Worm (Caenorhabditis elegans) whole organism, young adult: ENCODE results near the gene acs-18.

ENCODE experiments used
- B0019.2 ChIP-seq: fragments of 200-800 bp; sonication (Bioruptor generic); conservative IDR thresholded peaks from 2 replicates; pipeline ENCODE4 v1.3.6; 2022; ENCODE audit warnings: missing genetic modification reagents, missing genetic modification characterization, missing compliant biosample characterization
- B0035.1 ChIP-seq: sonication (generic microtip); optimal IDR thresholded peaks from 2 replicates; lab custom pipeline; 2016; ENCODE audit warnings: missing genetic modification characterization, mild to moderate bottlenecking, missing compliant biosample characterization, missing genotype, missing genetic modification reagents
- F39B2.1 ChIP-seq: fragments of 200-800 bp; sonication (Bioruptor generic); IDR thresholded peaks from 2 replicates; pipeline ENCODE4 v1.3.6; 2022; ENCODE audit warnings: missing genetic modification reagents, missing genetic modification characterization, missing compliant biosample characterization
- Y53G8AR.9 ChIP-seq: fragments of 200-800 bp; sonication (Bioruptor generic); conservative IDR thresholded peaks from 2 replicates; pipeline ENCODE4 v1.3.6; 2022; ENCODE audit warnings: missing genetic modification reagents, missing genetic modification characterization, missing compliant biosample characterization
- Y67H2A.10 ChIP-seq: fragments of 200-800 bp; sonication (Bioruptor generic); conservative IDR thresholded peaks from 2 replicates; pipeline ENCODE4 v1.3.6; 2022; ENCODE audit warnings: missing genetic modification reagents, missing genetic modification characterization, missing compliant biosample characterization
- ZK185.1 ChIP-seq: sonication (generic microtip); optimal IDR thresholded peaks from 2 replicates; lab custom pipeline; 2016; ENCODE audit warnings: mild to moderate bottlenecking, missing genetic modification characterization, missing compliant biosample characterization; ENCODE audit not compliant: poor library complexity, severe bottlenecking
- akir-1 ChIP-seq: fragments of 200-800 bp; sonication (Bioruptor generic); optimal IDR thresholded peaks from 2 replicates; lab custom pipeline; 2018; ENCODE audit warnings: mild to moderate bottlenecking, missing genetic modification characterization, moderate library complexity, missing compliant biosample characterization
- atf-7 ChIP-seq: sonication (generic microtip); optimal IDR thresholded peaks from 2 replicates; lab custom pipeline; 2017; ENCODE audit warnings: mild to moderate bottlenecking, missing genetic modification characterization, missing compliant biosample characterization
- attf-6 ChIP-seq: fragments of 200-800 bp; sonication (Bioruptor generic); IDR thresholded peaks from 2 replicates; pipeline ENCODE4 v1.3.6; 2022; ENCODE audit warnings: missing genetic modification reagents, missing genetic modification characterization, missing compliant biosample characterization
- bed-1 ChIP-seq: fragments of 200-800 bp; sonication (Bioruptor generic); IDR thresholded peaks from 2 replicates; pipeline ENCODE4 v1.3.6; 2022; ENCODE audit warnings: missing genetic modification reagents, missing genetic modification characterization, missing compliant biosample characterization
- dpff-1 ChIP-seq: sonication (generic microtip); optimal IDR thresholded peaks from 2 replicates; lab custom pipeline; 2017; ENCODE audit warnings: mild to moderate bottlenecking, missing genetic modification characterization, missing compliant biosample characterization
- egl-18 ChIP-seq: fragments of 200-800 bp; sonication (Bioruptor generic); IDR thresholded peaks from 2 replicates; pipeline ENCODE4 v1.3.6; 2022; ENCODE audit warnings: missing genetic modification reagents, missing genetic modification characterization, missing compliant biosample characterization
- ekl-4 ChIP-seq: fragments of 200-800 bp; sonication (Bioruptor generic); IDR thresholded peaks from 2 replicates; pipeline ENCODE4 v1.3.6; 2022; ENCODE audit warnings: missing genetic modification reagents, missing genetic modification characterization, missing compliant biosample characterization
- hlh-12 ChIP-seq: sonication (generic microtip); optimal IDR thresholded peaks from 2 replicates; lab custom pipeline; 2016; ENCODE audit warnings: missing genetic modification characterization, missing compliant biosample characterization
- hlh-26 ChIP-seq: fragments of 200-800 bp; sonication (Bioruptor generic); conservative IDR thresholded peaks from 2 replicates; pipeline ENCODE4 v1.3.6; 2022; ENCODE audit warnings: missing genetic modification reagents, missing genetic modification characterization, missing compliant biosample characterization
- hmg-1.2 ChIP-seq: fragments of 200-800 bp; sonication (Bioruptor generic); IDR thresholded peaks from 2 replicates; pipeline ENCODE4 v1.3.6; 2022; ENCODE audit warnings: missing genetic modification reagents, missing genetic modification characterization, missing compliant biosample characterization
- hsf-1 ChIP-seq: fragments of 200-800 bp; sonication (Bioruptor generic); IDR thresholded peaks from 2 replicates; pipeline ENCODE4 v1.3.6; 2022; ENCODE audit warnings: missing genetic modification reagents, missing genetic modification characterization, missing compliant biosample characterization
- lin-26 ChIP-seq: fragments of 200-800 bp; sonication (Bioruptor generic); IDR thresholded peaks from 2 replicates; pipeline ENCODE4 v1.3.6; 2022; ENCODE audit warnings: missing genetic modification reagents, missing genetic modification characterization, missing compliant biosample characterization
- lsl-1 ChIP-seq: fragments of 200-800 bp; sonication (Bioruptor generic); optimal IDR thresholded peaks from 2 replicates; lab custom pipeline; 2018; ENCODE audit warnings: mild to moderate bottlenecking, missing genetic modification characterization, moderate library complexity, missing compliant biosample characterization
- lsy-27 ChIP-seq: sonication (generic microtip); optimal IDR thresholded peaks from 2 replicates; lab custom pipeline; 2017; ENCODE audit warnings: missing genetic modification characterization, mild to moderate bottlenecking, missing compliant biosample characterization, antibody characterized with exemption, missing genotype, borderline replicate concordance; ENCODE audit not compliant: insufficient read depth
- madf-10 ChIP-seq: sonication (generic microtip); optimal IDR thresholded peaks from 2 replicates; lab custom pipeline; 2016; ENCODE audit warnings: mild to moderate bottlenecking, missing genetic modification characterization, missing compliant biosample characterization
- pbrm-1 ChIP-seq: fragments of 200-800 bp; sonication (Bioruptor generic); IDR thresholded peaks from 2 replicates; pipeline ENCODE4 v1.3.6; 2022; ENCODE audit warnings: missing genetic modification reagents, missing genetic modification characterization, missing compliant biosample characterization
- sdz-38 ChIP-seq: sonication (generic microtip); optimal IDR thresholded peaks from 2 replicates; lab custom pipeline; 2016; ENCODE audit warnings: missing genotype, missing genetic modification characterization, missing compliant biosample characterization
- snpc-4 ChIP-seq, 5 experiments: fragments of 150-350 bp in 1 of 5; sonication (generic microtip) in 4 of 5; optimal IDR thresholded peaks; 2 replicates each; lab custom pipeline; 2014 to 2018; ENCODE audit warnings: missing genetic modification characterization in 5 of 5, missing biosample characterization in 3 of 5, antibody characterized with exemption in 2 of 5, mild to moderate bottlenecking in 2 of 5, missing compliant biosample characterization in 2 of 5, missing genotype in 2 of 5, moderate library complexity in 2 of 5, missing genetic modification reagents in 1 of 5
- tbp1 ChIP-seq: fragments of 200-800 bp; sonication (Bioruptor generic); optimal IDR thresholded peaks from 2 replicates; lab custom pipeline; 2018; ENCODE audit warnings: mild to moderate bottlenecking, missing genetic modification characterization, missing compliant biosample characterization
- zfh-2 ChIP-seq: fragments of 200-800 bp; sonication (Bioruptor generic); conservative IDR thresholded peaks from 2 replicates; pipeline ENCODE4 v1.3.6; 2022; ENCODE audit warnings: missing genetic modification reagents, missing genetic modification characterization, missing compliant biosample characterization
- zim-3 ChIP-seq: sonication (generic microtip); optimal IDR thresholded peaks from 2 replicates; lab custom pipeline; 2017; ENCODE audit warnings: mild to moderate bottlenecking, missing genetic modification characterization, moderate library complexity, missing compliant biosample characterization
- ztf-25 ChIP-seq: fragments of 200-800 bp; sonication (Bioruptor generic); IDR thresholded peaks from 2 replicates; pipeline ENCODE4 v1.3.6; 2022; ENCODE audit warnings: missing genetic modification reagents, missing genetic modification characterization, missing compliant biosample characterization

The acs-18 gene

ce11 chrIV:10313565-10313964 lies at the start of gene acs-18:
TSS of gene acs-18 (minus strand) at chrIV:10313665.
- no peak for TF ChIP-seq lin-26 (GFP tag; lab: Robert Waterston, UW)
- TF ChIP-seq pbrm-1 (GFP tag; lab: Robert Waterston, UW), result no peak
- no peak for TF ChIP-seq B0019.2 (GFP tag; lab: Robert Waterston, UW)
- no peak for TF ChIP-seq zim-3 (tag; lab: Kevin White, UChicago)
- TF ChIP-seq atf-7 (tag; lab: Kevin White, UChicago), result no peak
- TF ChIP-seq B0035.1 (tag; lab: Kevin White, UChicago), result no peak
- no peak for TF ChIP-seq egl-18 (GFP tag; lab: Robert Waterston, UW)
- no peak for TF ChIP-seq Y53G8AR.9

- TF ChIP-seq lsy-27 (tag; lab: Kevin White, UChicago), result no peak
Observed at ce11 chrIV:10360336-10360735, 46.9 kb upstream of the acs-18 start, which contains the start of gene ugt-59. TSS of gene ugt-59 (plus strand) at chrIV:10360636.

- TF ChIP-seq akir-1 (GFP tag; lab: Kevin White, UChicago) (no peak), hmg-1.2 (GFP tag; lab: Robert Waterston, UW) (peak; percentile 45; the same call in 1 of the 2 replicates), bed-1 (GFP tag; lab: Robert Waterston, UW) (no peak), lin-26 (GFP tag; lab: Robert Waterston, UW) (no peak)
- TF ChIP-seq, all 124 proteins: peak for 1
Observed at ce11 chrIV:10357842-10358241, 44.4 kb upstream of the acs-18 start, which contains the start of gene gkow-1. TSS of gene gkow-1 (plus strand) at chrIV:10358142.

DNA sequence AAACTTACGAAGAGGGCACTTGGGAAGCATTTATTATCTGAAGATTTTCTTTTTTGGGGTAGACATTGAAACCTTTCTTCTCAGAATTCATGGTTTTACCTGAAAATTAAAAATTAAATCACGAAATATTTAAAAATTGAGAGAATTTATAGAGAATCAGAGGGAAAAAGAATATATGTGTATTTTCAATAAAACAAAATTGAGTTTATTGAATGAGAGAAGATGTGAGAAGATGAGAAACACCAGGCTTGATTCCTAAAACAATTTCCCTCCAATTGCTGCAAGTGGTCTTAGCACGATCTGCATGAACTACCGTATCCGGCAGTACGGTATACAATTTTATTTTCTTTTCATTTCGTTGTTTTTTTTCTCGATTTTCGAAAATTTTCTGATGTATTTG lies 43.6 kb upstream of the acs-18 start, which contains the start of gene R11A8.1:
TSS of gene R11A8.1 (minus strand) at position 101 of the 400 bp plus-strand sequence.
- no peak for TF ChIP-seq sdz-38
- peak; percentile 67 for TF ChIP-seq lsl-1 (GFP tag; lab: Kevin White, UChicago)

DNA sequence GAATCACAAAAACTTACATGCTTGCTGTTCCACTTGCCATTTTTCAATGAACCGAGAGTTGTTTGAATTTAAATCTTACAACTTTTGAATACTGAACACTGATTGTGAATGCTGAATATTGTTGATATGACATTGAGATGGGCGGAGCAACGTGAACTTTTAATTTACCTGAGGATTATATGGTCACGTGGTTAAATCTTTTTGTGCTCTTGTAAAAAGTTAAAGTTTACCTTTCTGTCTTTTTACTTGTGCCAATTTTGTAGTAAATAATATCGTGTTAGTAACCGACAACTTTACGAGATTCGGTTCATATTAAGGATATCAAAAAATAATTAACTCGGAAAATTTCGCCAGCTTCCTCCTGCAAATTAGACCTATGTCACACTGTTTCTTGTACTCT lies 38.8 kb upstream of the acs-18 start, which contains the start of gene Y43C5B.2:
TSS of gene Y43C5B.2 (minus strand) at position 101 of the 400 bp plus-strand sequence.
- TF ChIP-seq snpc-4 (GFP tag; optimal IDR thresholded peaks at IDR 0.05; lab: Kevin White, UChicago) (no peak), snpc-4 (tag; optimal IDR thresholded peaks at IDR 0.05; lab: Kevin White, UChicago) (no peak), sdz-38 (no peak), lsy-27 (tag; lab: Kevin White, UChicago) (no peak), madf-10 (tag; lab: Kevin White, UChicago) (no peak), hlh-12 (tag; lab: Kevin White, UChicago) (no peak), Y67H2A.10 (GFP tag; lab: Robert Waterston, UW) (no peak), hlh-26 (GFP tag; lab: Robert Waterston, UW) (no peak), zfh-2 (GFP tag; lab: Robert Waterston, UW) (no peak), tbp1 (no peak), F39B2.1 (GFP tag; lab: Robert Waterston, UW) (no peak), ztf-25 (GFP tag; lab: Robert Waterston, UW) (no peak), hsf-1 (GFP tag; lab: Robert Waterston, UW) (no peak), ZK185.1 (no peak), ekl-4 (GFP tag; lab: Robert Waterston, UW) (no peak), attf-6 (GFP tag; lab: Robert Waterston, UW) (no peak), dpff-1 (tag; lab: Kevin White, UChicago) (no peak)
